Fruit fly (Drosophila melanogaster) whole organism, pupa: ENCODE data around the gene CG3104.
A peak's percentile ranks its signal among the peaks of the same experiment; 100 is the strongest.

Experiments
- D1 ChIP-seq: fragments of 200-800 bp; sonication (Bioruptor generic); optimal IDR thresholded peaks from 2 replicates; lab custom pipeline; 2018; ENCODE audit warnings: missing biosample characterization, mild to moderate bottlenecking, missing genetic modification characterization, moderate library complexity
- EcR ChIP-seq: fragments of 200-800 bp; sonication (Bioruptor generic); optimal IDR thresholded peaks from 3 replicates; lab custom pipeline; 2019; ENCODE audit warnings: missing biosample characterization, missing genetic modification characterization, mild to moderate bottlenecking, moderate library complexity, missing genetic modification reagents

DNA sequence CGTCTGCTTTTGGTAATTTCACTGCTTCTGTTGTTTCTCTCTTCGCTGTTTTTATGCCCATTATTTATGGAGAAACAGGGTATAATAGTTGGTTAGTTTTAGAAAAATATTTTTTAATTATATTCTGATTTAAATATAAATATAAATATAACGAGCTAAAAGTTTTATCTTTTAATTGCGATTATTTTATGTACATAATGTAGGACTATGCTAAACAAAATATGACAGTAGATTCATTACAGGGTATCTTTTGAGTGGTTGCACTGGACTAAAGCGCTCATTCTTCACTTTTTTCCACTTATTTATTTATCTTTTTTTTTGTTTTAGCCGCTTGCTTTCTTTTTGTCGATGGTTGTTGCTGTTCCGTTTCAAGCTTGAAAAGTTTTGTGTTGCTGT, 49.5 kb upstream of the CG3104 start:
- TF ChIP-seq D1 (peak; percentile 41), EcR (GFP tag; lab: Kevin White, UChicago) (no peak)
